Fruit fly (Drosophila melanogaster): ENCODE measurements around the gene Skel.

Skel gene

dm6 chr3R:10688835-10689234 lies 2.1 kb downstream of the Skel start (continued):
- TF ChIP-seq Jarid2 (GFP tag; optimal IDR thresholded peaks at IDR 0.05): no peak
- TF ChIP-seq Dbx (GFP tag; IDR thresholded peaks at IDR 0.05): peak; percentile 66
- no peak for TF ChIP-seq amos (GFP tag; IDR thresholded peaks at IDR 0.05; ENCODE audit: partially characterized antibody)
- no peak for TF ChIP-seq dimm (GFP tag; IDR thresholded peaks at IDR 0.05)
- no peak for TF ChIP-seq dmrt99B (tag; optimal IDR thresholded peaks at IDR 0.05)
- TF ChIP-seq CG11696 (GFP tag; IDR thresholded peaks at IDR 0.05): no peak
- TF ChIP-seq CG11504 (tag; optimal IDR thresholded peaks at IDR 0.05): peak; percentile 58
- TF ChIP-seq twi (tag; optimal IDR thresholded peaks at IDR 0.05): no peak
- TF ChIP-seq CG34422 (GFP tag; IDR thresholded peaks at IDR 0.05): 0 out of 3 replicates have a peak, but pooled peaks have one; percentile 27
- peak; percentile 33 for TF ChIP-seq CG10979 (tag; optimal IDR thresholded peaks at IDR 0.05)
- TF ChIP-seq mirr (GFP tag; optimal IDR thresholded peaks at IDR 0.05): no peak
- no peak for TF ChIP-seq fu2 (GFP tag; optimal IDR thresholded peaks at IDR 0.05)
- TF ChIP-seq row (GFP tag; IDR thresholded peaks at IDR 0.05): peak; percentile 66
- no peak for TF ChIP-seq nerfin-2 (GFP tag; IDR thresholded peaks at IDR 0.05; ENCODE audit: partially characterized antibody)
- no peak for TF ChIP-seq CG5180 (GFP tag; optimal IDR thresholded peaks at IDR 0.05)
- TF ChIP-seq bcd (GFP tag; optimal IDR thresholded peaks at IDR 0.05): peak; percentile 52
- peak; percentile 31 for TF ChIP-seq nmo (GFP tag; optimal IDR thresholded peaks at IDR 0.05)
- TF ChIP-seq CG30431 (GFP tag; optimal IDR thresholded peaks at IDR 0.05): no peak
- TF ChIP-seq Taf1 (GFP tag; IDR thresholded peaks at IDR 0.05): peak; percentile 53
- no peak for TF ChIP-seq shn (GFP tag; optimal IDR thresholded peaks at IDR 0.05)
- TF ChIP-seq CG11560 (tag; IDR thresholded peaks at IDR 0.05): no peak
- peak; percentile 21; the same call in 1 of the 3 replicates for TF ChIP-seq Aef1 (GFP tag; IDR thresholded peaks at IDR 0.05)
- TF ChIP-seq Ravus (GFP tag; IDR thresholded peaks at IDR 0.05): no peak
- no peak for TF ChIP-seq Dp (GFP tag; optimal IDR thresholded peaks at IDR 0.05)
- no peak for TF ChIP-seq Gsc (GFP tag; IDR thresholded peaks at IDR 0.05)
- TF ChIP-seq GATAe (GFP tag; conservative IDR thresholded peaks at IDR 0.05): 0 out of 2 replicates have a peak, but pooled peaks have one; percentile 18
- TF ChIP-seq CG14667 (GFP tag; IDR thresholded peaks at IDR 0.05): no peak
- peak; percentile 88 for TF ChIP-seq CG32532 (GFP tag; IDR thresholded peaks at IDR 0.05)
- no peak for TF ChIP-seq sc (optimal IDR thresholded peaks at IDR 0.05)
- no peak for TF ChIP-seq sc (GFP tag; optimal IDR thresholded peaks at IDR 0.05)
- TF ChIP-seq CG31388 (GFP tag; optimal IDR thresholded peaks at IDR 0.05): no peak
- no peak for TF ChIP-seq CG9437 (GFP tag; optimal IDR thresholded peaks at IDR 0.05)
- TF ChIP-seq inv (GFP tag; IDR thresholded peaks at IDR 0.05; ENCODE audit: partially characterized antibody): no peak
- 0 out of 3 replicates have a peak, but pooled peaks have one; percentile 17 for TF ChIP-seq C15 (GFP tag; IDR thresholded peaks at IDR 0.05)
- peak; percentile 53 for TF ChIP-seq CG14441 (GFP tag; IDR thresholded peaks at IDR 0.05)
- peak; percentile 34 for TF ChIP-seq CG12659 (GFP tag; optimal IDR thresholded peaks at IDR 0.05)
- TF ChIP-seq CG42726 (GFP tag; IDR thresholded peaks at IDR 0.05; ENCODE audit: partially characterized antibody): no peak
- TF ChIP-seq her (GFP tag; optimal IDR thresholded peaks at IDR 0.05): no peak
- TF ChIP-seq CG11247 (GFP tag; IDR thresholded peaks at IDR 0.05): 0 out of 2 replicates have a peak, but pooled peaks have one; percentile 5
- TF ChIP-seq E2f1 (GFP tag; IDR thresholded peaks at IDR 0.05): 0 out of 2 replicates have a peak, but pooled peaks have one; percentile 28
- no peak for TF ChIP-seq Camta (GFP tag; optimal IDR thresholded peaks at IDR 0.05)
- TF ChIP-seq Hr3 (GFP tag; optimal IDR thresholded peaks at IDR 0.05): no peak
- no peak for TF ChIP-seq Kr (GFP tag; optimal IDR thresholded peaks at IDR 0.05)
- no peak for TF ChIP-seq CG13287 (GFP tag; IDR thresholded peaks at IDR 0.05; ENCODE audit: partially characterized antibody)
- TF ChIP-seq Nf-YB (GFP tag; optimal IDR thresholded peaks at IDR 0.05): no peak
- TF ChIP-seq tap (tag; optimal IDR thresholded peaks at IDR 0.05): no peak
- TF ChIP-seq CG13775 (GFP tag; optimal IDR thresholded peaks at IDR 0.05): peak; percentile 32
- no peak for TF ChIP-seq CG10321 (GFP tag; IDR thresholded peaks at IDR 0.05)
- peak; percentile 38 for TF ChIP-seq CG15514 (GFP tag; optimal IDR thresholded peaks at IDR 0.05)
- no peak for TF ChIP-seq p53 (GFP tag; optimal IDR thresholded peaks at IDR 0.05)
- peak; percentile 70 for TF ChIP-seq grau (tag; optimal IDR thresholded peaks at IDR 0.05)

All from whole organism, embryonic.